Fruit fly (Drosophila melanogaster): Measurements from ENCODE around the gene CG8188.

dm6 chrX:17711916-17712315, 9.1 kb upstream of the CG8188 start:
- TF ChIP-seq sr (GFP tag; IDR thresholded peaks at IDR 0.05): no peak
- no peak for TF ChIP-seq mld (GFP tag; IDR thresholded peaks at IDR 0.05; ENCODE audit: partially characterized antibody)
- TF ChIP-seq Gsc (GFP tag; IDR thresholded peaks at IDR 0.05): no peak
